Worm (Caenorhabditis elegans): ENCODE data around the gene F14H8.5.

DNA sequence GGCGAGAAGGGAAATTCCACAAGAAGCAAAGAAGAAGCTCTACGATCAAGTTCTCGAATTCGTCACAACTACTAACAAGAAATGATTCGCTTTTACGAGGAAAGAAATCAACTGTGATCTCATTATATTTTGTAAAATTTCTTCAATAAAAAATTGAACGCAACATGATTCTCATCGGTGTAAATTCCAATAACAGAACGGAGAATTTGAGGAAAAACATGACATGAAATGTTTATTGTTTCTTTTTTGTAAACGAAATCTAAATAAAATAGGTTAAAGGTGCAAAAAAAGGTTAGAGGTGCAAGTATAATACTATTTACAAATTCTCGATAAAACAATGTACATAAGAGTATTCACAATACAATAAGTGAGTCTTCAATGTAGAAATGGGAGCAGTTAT lies 29.3 kb upstream of the F14H8.5 start:
- no peak for TF ChIP-seq sea-1 (GFP tag; conservative IDR thresholded peaks at IDR 0.05)
- TF ChIP-seq ceh-36 (tag; optimal IDR thresholded peaks at IDR 0.05): no peak
- no peak for TF ChIP-seq pes-1 (GFP tag; IDR thresholded peaks at IDR 0.05)
- no peak for TF ChIP-seq ama-1 (optimal IDR thresholded peaks at IDR 0.05)
- no peak for TF ChIP-seq ets-7 (tag; optimal IDR thresholded peaks at IDR 0.05)
- no peak for TF ChIP-seq tbx-37 (GFP tag; conservative IDR thresholded peaks at IDR 0.05)
- TF ChIP-seq B0310.2 (tag; optimal IDR thresholded peaks at IDR 0.05): no peak
- TF ChIP-seq F13C5.2 (tag; optimal IDR thresholded peaks at IDR 0.05): no peak
- no peak for TF ChIP-seq hnd-1 (tag; optimal IDR thresholded peaks at IDR 0.05)
- TF ChIP-seq aly-1 (tag; optimal IDR thresholded peaks at IDR 0.05): no peak
- TF ChIP-seq scrt-1 (GFP tag; IDR thresholded peaks at IDR 0.05): no peak
- no peak for TF ChIP-seq hmbx-1 (tag; optimal IDR thresholded peaks at IDR 0.05)
